Worm (Caenorhabditis elegans): ENCODE measurements around the gene C04C11.25.

ce11 chrX:14015366-14015765, at the start of gene C04C11.25:
- no peak for TF ChIP-seq ztf-4 (tag; optimal IDR thresholded peaks at IDR 0.05)
- TF ChIP-seq aly-2 (tag; optimal IDR thresholded peaks at IDR 0.05) = no peak
- TF ChIP-seq ZK546.5 (tag; optimal IDR thresholded peaks at IDR 0.05) = no peak
- no peak for TF ChIP-seq elt-3 (tag; optimal IDR thresholded peaks at IDR 0.05)
- no peak for TF ChIP-seq nhr-11 (tag; optimal IDR thresholded peaks at IDR 0.05)
- no peak for TF ChIP-seq mdl-1 (tag; optimal IDR thresholded peaks at IDR 0.05)
- TF ChIP-seq unc-55 (GFP tag; optimal IDR thresholded peaks at IDR 0.05) = no peak
- no peak for TF ChIP-seq ceh-82 (tag; optimal IDR thresholded peaks at IDR 0.05)
- TF ChIP-seq ztf-11 (tag; optimal IDR thresholded peaks at IDR 0.05) = no peak
- TF ChIP-seq nhr-77 (tag; optimal IDR thresholded peaks at IDR 0.05) = no peak
- no peak for TF ChIP-seq lin-13 (GFP tag; optimal IDR thresholded peaks at IDR 0.05)
- no peak for TF ChIP-seq alr-1 (tag; optimal IDR thresholded peaks at IDR 0.05)

All from whole organism, L2 larva.